Worm (Caenorhabditis elegans) whole organism, L2 larva: ENCODE results near the gene R13D11.4.

ENCODE experiments used
- ZK546.5 ChIP-seq: sonication (generic microtip); optimal IDR thresholded peaks from 2 replicates; lab custom pipeline; 2017; ENCODE audit warnings: missing biosample characterization, missing genetic modification characterization
- alr-1 ChIP-seq: fragments of 150-350 bp; optimal IDR thresholded peaks from 2 replicates; lab custom pipeline; 2014; ENCODE audit warnings: missing biosample characterization, missing genetic modification characterization
- ama-1 ChIP-seq: fragments of 150-350 bp; optimal IDR thresholded peaks from 2 replicates; lab custom pipeline; 2018; ENCODE audit warnings: inconsistent platforms
- nhr-12 ChIP-seq: fragments of 150-350 bp; optimal IDR thresholded peaks from 2 replicates; lab custom pipeline; 2014; ENCODE audit warnings: missing biosample characterization, missing genetic modification characterization
- nhr-237 ChIP-seq: fragments of 150-350 bp; optimal IDR thresholded peaks from 2 replicates; lab custom pipeline; 2014; ENCODE audit warnings: missing biosample characterization, missing genetic modification characterization
- nhr-6 ChIP-seq: fragments of 150-350 bp; optimal IDR thresholded peaks from 2 replicates; lab custom pipeline; 2014; ENCODE audit warnings: missing biosample characterization, missing genetic modification characterization
- skn-1 ChIP-seq: sonication (generic microtip); optimal IDR thresholded peaks from 2 replicates; lab custom pipeline; 2017; ENCODE audit warnings: missing biosample characterization, missing genetic modification characterization

ce11 chrV:772210-772609, 38.4 kb upstream of the R13D11.4 start:
- no peak for TF ChIP-seq nhr-6 (tag; lab: Kevin White, UChicago)
- TF ChIP-seq skn-1 (tag; lab: Kevin White, UChicago), result no peak
- no peak for TF ChIP-seq nhr-12 (tag; lab: Kevin White, UChicago)
- TF ChIP-seq alr-1 (tag; lab: Kevin White, UChicago), result no peak
- TF ChIP-seq ama-1 (lab: Kevin White, UChicago), result no peak
- TF ChIP-seq nhr-237, result no peak
- TF ChIP-seq ZK546.5 (tag; lab: Kevin White, UChicago), result no peak
